Worm (Caenorhabditis elegans) whole organism, L4 larva: ENCODE results near the gene srd-7.
A peak's percentile ranks its signal among the peaks of the same experiment; 100 is the strongest.

ENCODE experiments used
- F49E8.2 ChIP-seq: sonication (generic microtip); optimal IDR thresholded peaks from 2 replicates; lab custom pipeline; 2016; ENCODE audit warnings: missing compliant biosample characterization, mild to moderate bottlenecking, missing genetic modification characterization, borderline replicate concordance
- Y105C5A.15 ChIP-seq: fragments of 200-800 bp; sonication (Bioruptor generic); IDR thresholded peaks from 2 replicates; pipeline ENCODE4 v1.3.6; 2022; ENCODE audit warnings: missing genetic modification characterization, missing compliant biosample characterization
- ZK337.2 ChIP-seq: fragments of 200-800 bp; sonication (Bioruptor generic); IDR thresholded peaks from 2 replicates; pipeline ENCODE4 v1.3.6; 2022; ENCODE audit warnings: missing genetic modification reagents, missing genetic modification characterization, missing compliant biosample characterization
- ZK546.5 ChIP-seq, 2 experiments: sonication (generic microtip); optimal IDR thresholded peaks; 2 replicates each; lab custom pipeline; 2017; ENCODE audit warnings: missing biosample characterization in 2 of 2, missing genetic modification characterization in 2 of 2
- aha-1 ChIP-seq: fragments of 150-350 bp; peaks from one replicate; lab custom pipeline; 2014; ENCODE audit warnings: missing biosample characterization, missing genetic modification characterization
- ama-1 ChIP-seq: fragments of 150-350 bp; optimal IDR thresholded peaks from 2 replicates; lab custom pipeline; 2014; ENCODE audit warnings: inconsistent platforms, mixed read lengths
- ceh-20 ChIP-seq: fragments of 200-800 bp; sonication (Bioruptor generic); IDR thresholded peaks from 2 replicates; pipeline ENCODE4 v1.3.6; 2022; ENCODE audit warnings: missing genetic modification reagents, missing genetic modification characterization, missing compliant biosample characterization
- ceh-28 ChIP-seq: fragments of 150-350 bp; optimal IDR thresholded peaks from 2 replicates; lab custom pipeline; 2014; ENCODE audit warnings: missing biosample characterization, missing genetic modification reagents, missing genetic modification characterization
- ceh-44 ChIP-seq: fragments of 200-800 bp; sonication (Bioruptor generic); IDR thresholded peaks from 2 replicates; pipeline ENCODE4 v1.3.6; 2022; ENCODE audit warnings: missing genetic modification reagents, missing genetic modification characterization, missing compliant biosample characterization
- cey-2 ChIP-seq: sonication (generic microtip); optimal IDR thresholded peaks from 3 replicates; lab custom pipeline; 2017; ENCODE audit warnings: missing genetic modification characterization, mild to moderate bottlenecking, missing compliant biosample characterization, antibody characterized with exemption, borderline replicate concordance; ENCODE audit not compliant: insufficient read depth
- daf-8 ChIP-seq: fragments of 200-800 bp; sonication (Bioruptor generic); IDR thresholded peaks from 2 replicates; pipeline ENCODE4 v1.3.6; 2022; ENCODE audit warnings: missing genetic modification characterization, missing compliant biosample characterization
- dmd-6 ChIP-seq: fragments of 200-800 bp; sonication (Bioruptor generic); IDR thresholded peaks from 2 replicates; pipeline ENCODE4 v1.3.6; 2022; ENCODE audit warnings: missing genetic modification reagents, missing genetic modification characterization, missing compliant biosample characterization
- dmd-8 ChIP-seq: fragments of 200-800 bp; sonication (Bioruptor generic); IDR thresholded peaks from 2 replicates; pipeline ENCODE4 v1.3.6; 2022; ENCODE audit warnings: missing genetic modification characterization, missing compliant biosample characterization
- dpl-1 ChIP-seq: fragments of 150-350 bp; optimal IDR thresholded peaks from 2 replicates; lab custom pipeline; 2014; ENCODE audit warnings: missing biosample characterization, missing genetic modification reagents, missing genetic modification characterization
- duxl-1 ChIP-seq: sonication (generic microtip); optimal IDR thresholded peaks from 2 replicates; lab custom pipeline; 2016; ENCODE audit warnings: mild to moderate bottlenecking, missing genetic modification characterization, moderate library complexity, missing compliant biosample characterization; ENCODE audit not compliant: poor library complexity
- hif-1 ChIP-seq, 2 experiments: sonication (generic microtip); optimal IDR thresholded peaks; 2 replicates each; lab custom pipeline; 2016 to 2017; ENCODE audit warnings: missing compliant biosample characterization in 2 of 2, missing genetic modification characterization in 2 of 2, missing genetic modification reagents in 2 of 2, missing genotype in 2 of 2, mild to moderate bottlenecking in 1 of 2
- hlh-11 ChIP-seq: fragments of 200-800 bp; sonication (Bioruptor generic); optimal IDR thresholded peaks from 2 replicates; lab custom pipeline; 2018; ENCODE audit warnings: mild to moderate bottlenecking, missing genetic modification characterization, missing compliant biosample characterization
- hlh-30 ChIP-seq: sonication (generic microtip); optimal IDR thresholded peaks from 2 replicates; lab custom pipeline; 2017; ENCODE audit warnings: antibody characterized with exemption, mild to moderate bottlenecking, missing genetic modification characterization, missing compliant biosample characterization; ENCODE audit not compliant: insufficient read depth
- lim-7 ChIP-seq: fragments of 200-800 bp; sonication (Bioruptor generic); IDR thresholded peaks from 2 replicates; pipeline ENCODE4 v1.3.6; 2022; ENCODE audit warnings: missing genetic modification characterization, missing compliant biosample characterization
- lin-1 ChIP-seq: fragments of 200-800 bp; sonication (Bioruptor generic); IDR thresholded peaks from 2 replicates; pipeline ENCODE4 v1.3.6; 2022; ENCODE audit warnings: missing genetic modification reagents, missing genetic modification characterization, missing compliant biosample characterization
- lin-15B ChIP-seq: fragments of 150-350 bp; sonication (generic microtip); optimal IDR thresholded peaks from 3 replicates; lab custom pipeline; 2014; ENCODE audit warnings: missing biosample characterization, missing genetic modification characterization
- lsy-2 ChIP-seq, 2 experiments: fragments of 150-350 bp in 1 of 2; sonication (generic microtip) in 1 of 2; optimal IDR thresholded peaks; 2 replicates each; lab custom pipeline; 2014 to 2017; ENCODE audit warnings: missing biosample characterization in 2 of 2, missing genetic modification characterization in 2 of 2
- madf-5 ChIP-seq, 2 experiments: fragments of 200-800 bp; sonication (Bioruptor generic); IDR thresholded peaks; 2 replicates each; pipeline ENCODE4 v1.3.6; 2022; ENCODE audit warnings: missing compliant biosample characterization in 2 of 2, missing genetic modification characterization in 2 of 2
- mdl-1 ChIP-seq, 2 experiments: fragments of 150-350 bp in 1 of 2; sonication (generic microtip) in 1 of 2; optimal IDR thresholded peaks; 2 replicates each; lab custom pipeline; 2014 to 2017; ENCODE audit warnings: missing biosample characterization in 2 of 2, missing genetic modification characterization in 2 of 2
- mdt-29 ChIP-seq: fragments of 200-800 bp; sonication (Bioruptor generic); IDR thresholded peaks from 2 replicates; pipeline ENCODE4 v1.3.6; 2022; ENCODE audit warnings: missing genetic modification reagents, missing genetic modification characterization, missing compliant biosample characterization
- mxl-2 ChIP-seq: fragments of 200-800 bp; sonication (Bioruptor generic); conservative IDR thresholded peaks from 2 replicates; pipeline ENCODE4 v1.3.6; 2022; ENCODE audit warnings: missing genetic modification reagents, missing genetic modification characterization, missing compliant biosample characterization
- mxl-3 ChIP-seq: fragments of 200-800 bp; sonication (Bioruptor generic); optimal IDR thresholded peaks from 2 replicates; lab custom pipeline; 2018; ENCODE audit warnings: mild to moderate bottlenecking, missing genetic modification characterization, missing compliant biosample characterization
- nhr-10 ChIP-seq: fragments of 150-350 bp; optimal IDR thresholded peaks from 2 replicates; lab custom pipeline; 2014; ENCODE audit warnings: missing biosample characterization, missing genetic modification characterization
- nhr-102 ChIP-seq: sonication (generic microtip); optimal IDR thresholded peaks from 2 replicates; lab custom pipeline; 2016; ENCODE audit warnings: mild to moderate bottlenecking, missing genetic modification characterization, moderate library complexity, missing compliant biosample characterization
- nhr-28 ChIP-seq: fragments of 150-350 bp; optimal IDR thresholded peaks from 2 replicates; lab custom pipeline; 2014; ENCODE audit warnings: missing biosample characterization, missing genetic modification characterization
- nhr-48 ChIP-seq: sonication (generic microtip); optimal IDR thresholded peaks from 2 replicates; lab custom pipeline; 2016; ENCODE audit warnings: mild to moderate bottlenecking, missing genetic modification characterization, missing compliant biosample characterization
- pha-4 ChIP-seq, 2 experiments: fragments of 150-350 bp in 1 of 2; fragments of 200-800 bp in 1 of 2; sonication (Bioruptor generic) in 1 of 2; IDR thresholded peaks in 1 of 2; optimal IDR thresholded peaks in 1 of 2; 2 replicates each; pipeline versions ENCODE4 v1.3.6 to Lab custom; 2014 to 2022; ENCODE audit warnings: missing genetic modification characterization in 2 of 2, missing genetic modification reagents in 2 of 2, missing biosample characterization in 1 of 2, missing compliant biosample characterization in 1 of 2
- php-3 ChIP-seq: fragments of 200-800 bp; sonication (Bioruptor generic); IDR thresholded peaks from 2 replicates; pipeline ENCODE4 v1.3.6; 2022; ENCODE audit warnings: missing genetic modification reagents, missing genetic modification characterization, missing compliant biosample characterization
- pqm-1 ChIP-seq: sonication (generic microtip); optimal IDR thresholded peaks from 2 replicates; lab custom pipeline; 2017; ENCODE audit warnings: missing biosample characterization, missing genetic modification characterization
- rbr-2 ChIP-seq: sonication (generic microtip); optimal IDR thresholded peaks from 2 replicates; lab custom pipeline; 2016; ENCODE audit warnings: missing genotype, missing genetic modification characterization, missing compliant biosample characterization
- saeg-2 ChIP-seq: fragments of 200-800 bp; sonication (Bioruptor generic); IDR thresholded peaks from 2 replicates; pipeline ENCODE4 v1.3.6; 2022; ENCODE audit warnings: missing genetic modification reagents, missing genetic modification characterization, missing compliant biosample characterization
- set-16 ChIP-seq: fragments of 200-800 bp; sonication (Bioruptor generic); IDR thresholded peaks from 2 replicates; pipeline ENCODE4 v1.3.6; 2022; ENCODE audit warnings: missing genetic modification reagents, missing genetic modification characterization, missing compliant biosample characterization
- skn-1 ChIP-seq: fragments of 150-350 bp; optimal IDR thresholded peaks from 2 replicates; lab custom pipeline; 2014; ENCODE audit warnings: missing biosample characterization, missing genetic modification characterization
- snpc-1.2 ChIP-seq: fragments of 200-800 bp; sonication (Bioruptor generic); IDR thresholded peaks from 2 replicates; pipeline ENCODE4 v1.3.6; 2022; ENCODE audit warnings: missing genetic modification reagents, missing genetic modification characterization, missing compliant biosample characterization
- spr-1 ChIP-seq: sonication (generic microtip); optimal IDR thresholded peaks from 2 replicates; lab custom pipeline; 2016; ENCODE audit warnings: mild to moderate bottlenecking, missing genetic modification characterization, missing compliant biosample characterization
- unc-130 ChIP-seq: sonication (generic microtip); optimal IDR thresholded peaks from 2 replicates; lab custom pipeline; 2016; ENCODE audit warnings: missing genetic modification reagents, missing genetic modification characterization, missing compliant biosample characterization
- unc-62 ChIP-seq, 3 experiments: fragments of 150-350 bp in 1 of 3; sonication (generic microtip); optimal IDR thresholded peaks in 2 of 3; peaks in 1 of 3; 1 replicate in 1 of 3; 2 replicates in 2 of 3; lab custom pipeline; 2014 to 2017; ENCODE audit warnings: missing biosample characterization in 3 of 3, missing genetic modification characterization in 3 of 3, missing genetic modification reagents in 3 of 3, missing genotype in 1 of 3
- vab-7 ChIP-seq: fragments of 200-800 bp; sonication (Bioruptor generic); IDR thresholded peaks from 2 replicates; pipeline ENCODE4 v1.3.6; 2022; ENCODE audit warnings: missing genetic modification reagents, missing genetic modification characterization, missing compliant biosample characterization
- zip-11 ChIP-seq: fragments of 200-800 bp; sonication (Bioruptor generic); IDR thresholded peaks from 2 replicates; pipeline ENCODE4 v1.3.6; 2022; ENCODE audit warnings: missing genetic modification characterization, missing compliant biosample characterization

Gene srd-7

DNA sequence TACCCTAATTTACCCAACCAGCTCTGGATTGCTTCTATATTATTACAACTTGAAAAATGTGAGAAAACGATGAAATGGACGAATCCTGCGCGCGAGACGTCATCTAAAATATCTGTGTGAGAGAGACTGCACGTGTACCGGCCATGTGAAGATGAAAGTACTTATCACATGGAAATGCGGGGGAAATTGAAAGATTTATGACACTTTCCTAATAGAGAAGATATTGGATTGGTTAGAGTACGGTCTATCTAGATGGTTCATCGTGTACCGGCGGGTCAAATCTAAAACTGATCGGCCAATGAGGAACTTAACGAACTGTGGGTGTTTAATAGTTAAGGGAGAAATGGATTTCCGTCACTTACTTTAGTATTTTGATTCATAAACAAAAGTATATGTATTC, 4.6 kb downstream of the srd-7 start:
- TF ChIP-seq ceh-28 (tag; lab: Kevin White, UChicago) (no peak), mdt-29 (no peak), mxl-2 (GFP tag; lab: Robert Waterston, UW) (peak; percentile 81), duxl-1 (no peak), ZK337.2 (GFP tag; lab: Robert Waterston, UW) (no peak), madf-5 (GFP tag; IDR thresholded peaks at IDR 0.05; lab: Robert Waterston, UW) (no peak), Y105C5A.15 (no peak), hlh-30 (tag; lab: Kevin White, UChicago) (peak; percentile 76), dmd-6 (peak; percentile 38), cey-2 (tag; lab: Kevin White, UChicago) (peak; percentile 75), lsy-2 (tag; optimal IDR thresholded peaks at IDR 0.05; lab: Kevin White, UChicago) (peak in 1 of 2 experiments; percentile 54), hlh-11 (tag; lab: Kevin White, UChicago) (peak; percentile 72), aha-1 (no peak), php-3 (GFP tag; lab: Robert Waterston, UW) (no peak), unc-62 (GFP tag; optimal IDR thresholded peaks at IDR 0.05 in 1 of 2; lab: Kevin White, UChicago) (no peak), unc-62 (tag; optimal IDR thresholded peaks at IDR 0.05; lab: Kevin White, UChicago) (no peak), set-16 (no peak), rbr-2 (tag; lab: Kevin White, UChicago) (no peak), mdl-1 (tag; optimal IDR thresholded peaks at IDR 0.05; lab: Kevin White, UChicago) (peak in 1 of 2 experiments; percentile 87), spr-1 (no peak), unc-130 (GFP tag; lab: Kevin White, UChicago) (no peak), ama-1 (no peak), nhr-102 (tag; lab: Kevin White, UChicago) (no peak), skn-1 (tag; lab: Kevin White, UChicago) (no peak), zip-11 (GFP tag; lab: Robert Waterston, UW) (no peak), nhr-28 (peak; percentile 71), daf-8 (no peak), pha-4 (GFP tag; IDR thresholded peaks at IDR 0.05; lab: Robert Waterston, UW) (no peak), pha-4 (tag; optimal IDR thresholded peaks at IDR 0.05; lab: Kevin White, UChicago) (no peak), nhr-48 (tag; lab: Kevin White, UChicago) (peak; percentile 94), lin-1 (GFP tag; lab: Robert Waterston, UW) (no peak), ceh-44 (GFP tag; lab: Robert Waterston, UW) (no peak), hif-1 (tag; optimal IDR thresholded peaks at IDR 0.05; lab: Kevin White, UChicago) (no peak), lim-7 (no peak), dmd-8 (GFP tag; lab: Robert Waterston, UW) (no peak), pqm-1 (tag; lab: Kevin White, UChicago) (no peak), ceh-20 (GFP tag; lab: Robert Waterston, UW) (0 out of 2 replicates have a peak, but pooled peaks have one; percentile 40), F49E8.2 (no peak), nhr-10 (tag; lab: Kevin White, UChicago) (no peak), dpl-1 (GFP tag; lab: Kevin White, UChicago) (peak; percentile 34), saeg-2 (GFP tag; lab: Robert Waterston, UW) (no peak), mxl-3 (GFP tag; lab: Kevin White, UChicago) (peak; percentile 83), snpc-1.2 (GFP tag; lab: Robert Waterston, UW) (no peak), lin-15B (tag; lab: Kevin White, UChicago) (no peak), vab-7 (GFP tag; lab: Robert Waterston, UW) (no peak), ZK546.5 (tag; optimal IDR thresholded peaks at IDR 0.05; lab: Kevin White, UChicago) (no peak)
